Worm (Caenorhabditis elegans): ENCODE measurements around the gene F52H2.1.

Gene F52H2.1

ce11 chrX:2583135-2583683 lies 10.3 kb downstream of the F52H2.1 start:
- TF ChIP-seq nhr-41 (GFP tag; IDR thresholded peaks at IDR 0.05) (no peak), set-16 (GFP tag; IDR thresholded peaks at IDR 0.05) (peak; percentile 60), Y48G9A.11 (GFP tag; IDR thresholded peaks at IDR 0.05) (0 out of 2 replicates have a peak, but pooled peaks have one; percentile 12), spr-3 (GFP tag; optimal IDR thresholded peaks at IDR 0.05) (no peak), mxl-3 (GFP tag; optimal IDR thresholded peaks at IDR 0.05) (peak; percentile 32), hlh-30 (tag; optimal IDR thresholded peaks at IDR 0.05; ENCODE audit: insufficient read depth) (peak; percentile 67), ceh-44 (GFP tag; IDR thresholded peaks at IDR 0.05) (0 out of 2 replicates have a peak, but pooled peaks have one; percentile 6), F44E2.7 (GFP tag; IDR thresholded peaks at IDR 0.05) (no peak), aha-1 (tag) (peak; percentile 24)

ce11 chrX:2585655-2586054 lies 12.8 kb downstream of the F52H2.1 start, which contains the start of gene H01M10.2:
TSS of gene H01M10.2 (minus strand) at chrX:2585755.
- no peak for TF ChIP-seq ceh-20 (GFP tag; IDR thresholded peaks at IDR 0.05)

- TF ChIP-seq nhr-25 (tag; optimal IDR thresholded peaks at IDR 0.05; ENCODE audit: borderline replicate concordance, insufficient read depth) (peak; percentile 47), lim-7 (GFP tag; IDR thresholded peaks at IDR 0.05) (no peak), lin-29 (GFP tag; IDR thresholded peaks at IDR 0.05) (no peak), unc-62 (GFP tag; optimal IDR thresholded peaks at IDR 0.05 in 1 of 2) (peak in 1 of 2 experiments; percentile 34), unc-62 (tag; optimal IDR thresholded peaks at IDR 0.05) (no peak)
Measured at ce11 chrX:2588012-2588411, 15.1 kb downstream of the F52H2.1 start.

- no peak for TF ChIP-seq aly-2 (tag; optimal IDR thresholded peaks at IDR 0.05)
- TF ChIP-seq daf-16 (GFP tag; optimal IDR thresholded peaks at IDR 0.05), result no peak
- TF ChIP-seq daf-16 (tag; optimal IDR thresholded peaks at IDR 0.05), result peak; percentile 96
- TF ChIP-seq Y5F2A.4 (GFP tag; optimal IDR thresholded peaks at IDR 0.05), result no peak
- TF ChIP-seq ztf-7 (tag; optimal IDR thresholded peaks at IDR 0.05), result no peak
- TF ChIP-seq nhr-237 (tag; optimal IDR thresholded peaks at IDR 0.05), result no peak
- TF ChIP-seq unc-62 (GFP tag; optimal IDR thresholded peaks at IDR 0.05 in 1 of 2), result peak in 1 of 2 experiments; percentile 97
- no peak for TF ChIP-seq unc-62 (tag; optimal IDR thresholded peaks at IDR 0.05)
- 0 out of 2 replicates have a peak, but pooled peaks have one; percentile 7 for TF ChIP-seq dmd-6 (GFP tag; IDR thresholded peaks at IDR 0.05)
- TF ChIP-seq dve-1 (tag; optimal IDR thresholded peaks at IDR 0.05; ENCODE audit: insufficient read depth), result peak; percentile 48
- no peak for TF ChIP-seq hif-1 (tag; optimal IDR thresholded peaks at IDR 0.05)
- TF ChIP-seq ces-1 (GFP tag; optimal IDR thresholded peaks at IDR 0.05), result no peak
- TF ChIP-seq mdt-29 (GFP tag; IDR thresholded peaks at IDR 0.05), result no peak
- TF ChIP-seq nhr-28 (tag; optimal IDR thresholded peaks at IDR 0.05), result peak; percentile 85
- TF ChIP-seq lir-3 (tag; optimal IDR thresholded peaks at IDR 0.05), result no peak
Measured at ce11 chrX:2590023-2590422, 17.1 kb downstream of the F52H2.1 start.

DNA sequence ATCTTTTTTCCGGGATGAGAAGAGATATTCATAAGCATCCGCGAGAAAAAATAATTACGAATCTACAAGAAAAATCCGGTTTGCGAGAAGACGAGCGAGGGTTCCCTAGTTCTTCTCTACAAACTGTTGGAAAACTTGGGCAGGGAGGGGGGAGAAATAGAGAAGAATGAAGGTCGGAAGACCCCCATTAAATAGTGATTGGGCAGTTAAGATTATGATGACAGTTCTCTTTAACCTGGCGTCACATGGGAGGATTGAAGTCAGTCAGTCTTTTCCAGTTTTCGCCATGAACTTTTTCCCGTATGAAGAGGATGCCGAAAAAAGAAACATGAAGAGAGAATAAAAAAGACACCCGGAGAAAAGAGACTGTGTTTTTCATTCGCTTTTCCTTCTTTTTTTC lies 17.9 kb downstream of the F52H2.1 start:
- TF ChIP-seq dve-1 (tag; optimal IDR thresholded peaks at IDR 0.05; ENCODE audit: insufficient read depth), result peak; percentile 55
- peak; percentile 79 for TF ChIP-seq nhr-28 (tag; optimal IDR thresholded peaks at IDR 0.05)
- peak; percentile 1 for TF ChIP-seq nhr-6 (tag; optimal IDR thresholded peaks at IDR 0.05)
- TF ChIP-seq ZK546.5 (tag; optimal IDR thresholded peaks at IDR 0.05), result no peak
- no peak for TF ChIP-seq mes-2 (tag; optimal IDR thresholded peaks at IDR 0.05; ENCODE audit: poor library complexity, severe bottlenecking)
- no peak for TF ChIP-seq spr-3 (GFP tag; optimal IDR thresholded peaks at IDR 0.05)
- TF ChIP-seq mep-1 (tag; optimal IDR thresholded peaks at IDR 0.05), result peak; percentile 54
- peak; percentile 30 for TF ChIP-seq mxl-3 (GFP tag; optimal IDR thresholded peaks at IDR 0.05)
- TF ChIP-seq ztf-7 (tag; optimal IDR thresholded peaks at IDR 0.05), result no peak
- TF ChIP-seq dmd-6 (GFP tag; IDR thresholded peaks at IDR 0.05), result 0 out of 2 replicates have a peak, but pooled peaks have one; percentile 17
- no peak for TF ChIP-seq lin-29 (GFP tag; IDR thresholded peaks at IDR 0.05)
- TF ChIP-seq attf-4 (tag; optimal IDR thresholded peaks at IDR 0.05), result no peak
- no peak for TF ChIP-seq zag-1 (tag; optimal IDR thresholded peaks at IDR 0.05)
- peak in 1 of 2 experiments; percentile 60 for TF ChIP-seq mdl-1 (tag; optimal IDR thresholded peaks at IDR 0.05)
- TF ChIP-seq nhr-48 (tag; optimal IDR thresholded peaks at IDR 0.05), result peak; percentile 79
- no peak for TF ChIP-seq daf-19 (GFP tag; conservative IDR thresholded peaks at IDR 0.05)
- TF ChIP-seq ceh-20 (GFP tag; IDR thresholded peaks at IDR 0.05), result 0 out of 2 replicates have a peak, but pooled peaks have one; percentile 27
- TF ChIP-seq skn-1 (tag; optimal IDR thresholded peaks at IDR 0.05), result no peak
- peak; percentile 71 for TF ChIP-seq aha-1 (tag)
- no peak for TF ChIP-seq snpc-1.2 (GFP tag; IDR thresholded peaks at IDR 0.05)
- TF ChIP-seq ceh-32 (tag; optimal IDR thresholded peaks at IDR 0.05; ENCODE audit: poor library complexity), result no peak
- TF ChIP-seq hlh-30 (tag; optimal IDR thresholded peaks at IDR 0.05; ENCODE audit: insufficient read depth), result peak; percentile 64
- TF ChIP-seq F49E8.2 (tag; optimal IDR thresholded peaks at IDR 0.05; ENCODE audit: borderline replicate concordance), result no peak
- TF ChIP-seq unc-130 (GFP tag; optimal IDR thresholded peaks at IDR 0.05), result no peak
